Fruit fly (Drosophila melanogaster) S2 (cell line): ENCODE measurements around the gene CG31211.

Source experiments
- CG8478 ChIP-seq: fragments of >200 bp; optimal IDR thresholded peaks from 2 replicates; lab custom pipeline; 2018
- CTCF ChIP-seq, 2 experiments: fragments of >200 bp; optimal IDR thresholded peaks; 2 replicates each; lab custom pipeline; 2018

Gene CG31211

dm6 chr3R:11962739-11963214 lies 13.3 kb downstream of the CG31211 start, which contains the start of the genes CG3281 and aurA:
Gene CG3281 (minus strand): TSS chr3R:11962805.
Gene aurA (plus strand): TSS chr3R:11963124.
- TF ChIP-seq CTCF (optimal IDR thresholded peaks at IDR 0.05; lab: Kevin White, UChicago) = no peak
- no peak for TF ChIP-seq CG8478 (lab: Kevin White, UChicago)

- TF ChIP-seq CTCF (optimal IDR thresholded peaks at IDR 0.05; lab: Kevin White, UChicago) = no peak
- no peak for TF ChIP-seq CG8478 (lab: Kevin White, UChicago)
Measured at dm6 chr3R:11964000-11964399, 14.5 kb downstream of the CG31211 start.

dm6 chr3R:11967262-11968029 lies 18.0 kb downstream of the CG31211 start, which contains the start of the genes CG12213 and GC1:
Gene CG12213 (minus strand): TSS chr3R:11967691.
Gene GC1 (plus strand): TSS chr3R:11967708.
- TF ChIP-seq CTCF (optimal IDR thresholded peaks at IDR 0.05; lab: Kevin White, UChicago) = peak in 1 of 2 experiments; percentile 16
- no peak for TF ChIP-seq CG8478 (lab: Kevin White, UChicago)

dm6 chr3R:11968030-11968753 lies 18.7 kb downstream of the CG31211 start:
- TF ChIP-seq CG8478 (lab: Kevin White, UChicago) (no peak), CTCF (optimal IDR thresholded peaks at IDR 0.05; lab: Kevin White, UChicago) (no peak)

dm6 chr3R:11969217-11969616 lies 19.7 kb downstream of the CG31211 start:
- TF ChIP-seq CTCF (optimal IDR thresholded peaks at IDR 0.05; lab: Kevin White, UChicago) (no peak), CG8478 (lab: Kevin White, UChicago) (no peak)

dm6 chr3R:11971394-11971793 lies 21.9 kb downstream of the CG31211 start, which contains the start of gene GC2:
Gene GC2 (plus strand): TSS chr3R:11971694.
- TF ChIP-seq CTCF (optimal IDR thresholded peaks at IDR 0.05; lab: Kevin White, UChicago) = no peak
- no peak for TF ChIP-seq CG8478 (lab: Kevin White, UChicago)

dm6 chr3R:11973826-11974225 lies 24.3 kb downstream of the CG31211 start:
- TF ChIP-seq CTCF (optimal IDR thresholded peaks at IDR 0.05; lab: Kevin White, UChicago) (no peak), CG8478 (lab: Kevin White, UChicago) (no peak)

dm6 chr3R:11974631-11975030 lies 25.2 kb downstream of the CG31211 start, which contains the start of gene Tango9:
Gene Tango9 (minus strand): TSS chr3R:11974910.
- TF ChIP-seq CG8478 (lab: Kevin White, UChicago) (no peak), CTCF (optimal IDR thresholded peaks at IDR 0.05; lab: Kevin White, UChicago) (no peak)

- TF ChIP-seq CG8478 (lab: Kevin White, UChicago) = no peak
Measured at dm6 chr3R:11976556-11977335, 27.3 kb downstream of the CG31211 start, which contains the start of gene CG10005. Gene CG10005 (minus strand): TSS chr3R:11977197.

dm6 chr3R:11977336-11977678 lies 27.8 kb downstream of the CG31211 start:
- no peak for TF ChIP-seq CTCF (optimal IDR thresholded peaks at IDR 0.05; lab: Kevin White, UChicago)
- no peak for TF ChIP-seq CG8478 (lab: Kevin White, UChicago)

- TF ChIP-seq CG8478 (lab: Kevin White, UChicago) (no peak), CTCF (optimal IDR thresholded peaks at IDR 0.05; lab: Kevin White, UChicago) (no peak)
Measured at dm6 chr3R:11978278-11978677, 28.8 kb downstream of the CG31211 start.

dm6 chr3R:11979879-11980571 lies 30.5 kb downstream of the CG31211 start, which contains the start of gene CG18547:
Gene CG18547 (minus strand): TSS chr3R:11980390.
- TF ChIP-seq CTCF (optimal IDR thresholded peaks at IDR 0.05; lab: Kevin White, UChicago) (no peak), CG8478 (lab: Kevin White, UChicago) (no peak)

dm6 chr3R:11981962-11982361 lies 32.5 kb downstream of the CG31211 start, which contains the start of gene CG12224:
Gene CG12224 (minus strand): TSS chr3R:11982062.
- no peak for TF ChIP-seq CG8478 (lab: Kevin White, UChicago)
- TF ChIP-seq CTCF (optimal IDR thresholded peaks at IDR 0.05; lab: Kevin White, UChicago) = no peak
